Worm (Caenorhabditis elegans) whole organism, early embryonic: ENCODE measurements around the gene M02B7.2.

ENCODE experiments used
- B0310.2 ChIP-seq: sonication (generic microtip); optimal IDR thresholded peaks from 2 replicates; lab custom pipeline; 2016; ENCODE audit warnings: mild to moderate bottlenecking, missing genetic modification characterization, missing compliant biosample characterization
- F13C5.2 ChIP-seq: sonication (generic microtip); optimal IDR thresholded peaks from 2 replicates; lab custom pipeline; 2017; ENCODE audit warnings: mild to moderate bottlenecking, missing genetic modification characterization, inconsistent platforms, missing compliant biosample characterization
- aly-1 ChIP-seq: sonication (generic microtip); optimal IDR thresholded peaks from 2 replicates; lab custom pipeline; 2016; ENCODE audit warnings: missing genetic modification characterization, missing compliant biosample characterization
- ama-1 ChIP-seq: fragments of 150-350 bp; optimal IDR thresholded peaks from 2 replicates; lab custom pipeline; 2014
- ceh-13 ChIP-seq: fragments of 200-800 bp; sonication (Bioruptor generic); optimal IDR thresholded peaks from 2 replicates; lab custom pipeline; 2018; ENCODE audit warnings: mild to moderate bottlenecking, missing genetic modification characterization, missing compliant biosample characterization
- ceh-36 ChIP-seq: sonication (generic microtip); optimal IDR thresholded peaks from 2 replicates; lab custom pipeline; 2016; ENCODE audit warnings: missing genetic modification characterization, inconsistent platforms, missing compliant biosample characterization
- ets-7 ChIP-seq: sonication (generic microtip); optimal IDR thresholded peaks from 2 replicates; lab custom pipeline; 2016; ENCODE audit warnings: missing genotype, missing genetic modification characterization, missing compliant biosample characterization
- flt-1 ChIP-seq: fragments of 200-800 bp; sonication (Bioruptor generic); IDR thresholded peaks from 2 replicates; pipeline ENCODE4 v1.3.6; 2022; ENCODE audit warnings: missing genetic modification characterization, missing compliant biosample characterization
- hmbx-1 ChIP-seq: sonication (generic microtip); optimal IDR thresholded peaks from 2 replicates; lab custom pipeline; 2016; ENCODE audit warnings: mild to moderate bottlenecking, missing genetic modification characterization, missing compliant biosample characterization
- hmg-4 ChIP-seq: fragments of 200-800 bp; sonication (Bioruptor generic); optimal IDR thresholded peaks from 2 replicates; lab custom pipeline; 2018; ENCODE audit warnings: mild to moderate bottlenecking, missing genetic modification characterization, missing compliant biosample characterization
- hnd-1 ChIP-seq: sonication (generic microtip); optimal IDR thresholded peaks from 2 replicates; lab custom pipeline; 2016; ENCODE audit warnings: missing genetic modification characterization, missing compliant biosample characterization
- pes-1 ChIP-seq: fragments of 200-800 bp; sonication (Bioruptor generic); IDR thresholded peaks from 2 replicates; pipeline ENCODE4 v1.3.6; 2022; ENCODE audit warnings: missing genetic modification reagents, missing genetic modification characterization, missing compliant biosample characterization
- scrt-1 ChIP-seq: fragments of 200-800 bp; sonication (Bioruptor generic); IDR thresholded peaks from 2 replicates; pipeline ENCODE4 v1.3.6; 2022; ENCODE audit warnings: missing genetic modification characterization, missing compliant biosample characterization
- sea-1 ChIP-seq: fragments of 200-800 bp; sonication (Bioruptor generic); conservative IDR thresholded peaks from 2 replicates; pipeline ENCODE4 v1.3.6; 2022; ENCODE audit warnings: missing genetic modification characterization, missing compliant biosample characterization
- tbx-11 ChIP-seq: fragments of 200-800 bp; sonication (Bioruptor generic); IDR thresholded peaks from 2 replicates; pipeline ENCODE4 v1.3.6; 2022; ENCODE audit warnings: missing genetic modification characterization, missing compliant biosample characterization
- tbx-37 ChIP-seq: fragments of 200-800 bp; sonication (Bioruptor generic); conservative IDR thresholded peaks from 2 replicates; pipeline ENCODE4 v1.3.6; 2022; ENCODE audit warnings: missing genetic modification reagents, missing genetic modification characterization, missing compliant biosample characterization
- tra-4 ChIP-seq: sonication (generic microtip); optimal IDR thresholded peaks from 2 replicates; lab custom pipeline; 2017; ENCODE audit warnings: missing genetic modification characterization, missing compliant biosample characterization

Gene M02B7.2

DNA sequence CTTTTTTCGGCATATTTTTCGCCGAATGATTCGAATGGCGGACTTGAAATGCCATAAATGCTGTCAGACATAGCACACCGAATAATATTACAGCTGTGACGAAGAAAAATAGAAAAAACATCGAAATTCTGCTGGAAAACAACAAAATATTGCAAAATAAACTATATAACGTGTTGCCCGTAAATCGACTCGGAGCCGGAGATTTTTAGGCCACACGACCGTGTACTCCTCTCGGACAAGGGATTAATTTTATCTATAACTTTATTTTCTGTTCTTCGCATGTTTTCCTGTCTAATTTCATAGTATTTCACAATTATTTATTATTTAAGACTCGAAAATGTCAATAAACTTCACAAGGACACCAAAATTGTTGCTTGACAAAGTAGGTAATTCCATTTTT lies at the start of gene M02B7.2, which contains the start of gene algn-14:
M02B7.2 (plus strand) TSS at position 330 of the 400 bp plus-strand sequence.
algn-14 (minus strand) TSS at position 175 of the 400 bp plus-strand sequence.
- TF ChIP-seq pes-1 (GFP tag; lab: Robert Waterston, UW) (peak; percentile 50; the same call in 1 of the 2 replicates), tbx-37 (GFP tag; lab: Robert Waterston, UW) (peak; percentile 63; the same call in 1 of the 2 replicates), aly-1 (tag; lab: Kevin White, UChicago) (no peak)

DNA sequence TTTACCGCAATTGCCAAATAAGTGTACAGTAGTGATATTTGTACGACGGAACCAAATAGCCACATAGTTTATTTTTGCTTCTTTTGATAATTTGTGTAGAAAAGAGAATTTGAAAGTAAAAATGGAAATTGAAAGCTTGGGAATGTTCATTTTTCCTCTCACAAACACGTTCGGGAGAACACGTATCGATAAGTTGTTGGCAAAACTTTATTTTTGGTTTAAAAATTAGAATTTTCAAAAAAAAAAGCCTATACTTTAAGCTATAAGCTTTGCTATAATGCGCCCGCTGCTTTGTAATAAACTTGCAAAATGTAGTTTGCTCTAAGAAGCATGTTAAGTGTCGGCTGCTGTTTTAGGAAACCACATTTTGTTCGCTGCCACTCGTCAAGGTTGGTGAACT lies 48.0 kb upstream of the M02B7.2 start, which contains the start of gene Y37E11AR.7:
Y37E11AR.7 (minus strand) TSS at position 101 of the 400 bp plus-strand sequence.
- no peak for TF ChIP-seq hmg-4
- no peak for TF ChIP-seq ceh-13
- TF ChIP-seq aly-1 (tag; lab: Kevin White, UChicago): no peak
- TF ChIP-seq ceh-36: no peak
- no peak for TF ChIP-seq tbx-11 (GFP tag; lab: Robert Waterston, UW)
- TF ChIP-seq ets-7 (tag; lab: Kevin White, UChicago): no peak
- TF ChIP-seq hmbx-1 (tag; lab: Kevin White, UChicago): no peak
- TF ChIP-seq tra-4: no peak
- TF ChIP-seq B0310.2 (tag; lab: Kevin White, UChicago): no peak
- TF ChIP-seq tbx-37 (GFP tag; lab: Robert Waterston, UW): no peak

DNA sequence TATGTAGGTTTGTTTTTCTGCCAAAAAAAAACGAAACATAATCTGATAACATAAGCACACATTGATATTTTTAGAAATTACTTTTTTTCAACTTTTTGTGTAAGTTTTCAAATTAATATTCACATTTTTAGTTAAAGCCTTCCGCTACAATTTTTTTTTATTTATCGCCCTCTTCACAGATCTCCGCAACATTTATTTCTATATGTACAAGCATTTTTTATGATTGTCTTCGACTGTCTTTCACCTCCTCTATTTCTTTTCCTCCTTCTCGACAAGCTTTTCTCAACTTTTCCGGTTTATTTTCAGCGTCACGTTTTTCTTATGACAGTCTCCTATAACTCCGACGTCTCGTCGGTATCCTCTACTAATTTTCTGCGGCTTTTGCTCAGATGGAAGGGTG lies 47.5 kb upstream of the M02B7.2 start, which contains the start of gene best-20:
best-20 (plus strand) TSS at position 301 of the 400 bp plus-strand sequence.
- no peak for TF ChIP-seq hmbx-1 (tag; lab: Kevin White, UChicago)
- TF ChIP-seq hnd-1 (tag; lab: Kevin White, UChicago): no peak
- TF ChIP-seq ceh-36: no peak
- TF ChIP-seq tbx-37 (GFP tag; lab: Robert Waterston, UW): no peak
- no peak for TF ChIP-seq ceh-13
- TF ChIP-seq tra-4: no peak
- no peak for TF ChIP-seq pes-1 (GFP tag; lab: Robert Waterston, UW)
- TF ChIP-seq ets-7 (tag; lab: Kevin White, UChicago): no peak
- no peak for TF ChIP-seq tbx-11 (GFP tag; lab: Robert Waterston, UW)
- TF ChIP-seq sea-1: no peak
- TF ChIP-seq F13C5.2 (tag; lab: Kevin White, UChicago): no peak
- no peak for TF ChIP-seq ama-1 (lab: Kevin White, UChicago)
- no peak for TF ChIP-seq hmg-4

DNA sequence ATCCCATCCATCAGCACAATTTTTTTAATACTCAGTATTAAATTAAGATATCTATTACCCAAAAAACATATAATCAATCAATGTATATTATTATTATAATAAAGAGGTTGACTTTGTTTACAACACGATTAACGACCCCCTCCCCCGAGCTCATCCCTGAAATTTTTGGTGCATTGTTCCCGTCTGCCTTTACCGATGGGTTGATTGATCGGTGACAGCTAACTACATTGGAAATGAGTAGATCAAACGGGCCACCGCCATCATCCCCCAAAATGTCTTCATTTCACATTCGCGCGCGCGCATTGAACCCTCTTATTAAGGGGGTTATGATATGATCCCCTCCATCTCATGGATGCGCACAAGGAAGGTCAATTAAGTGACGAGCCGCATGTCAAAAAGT lies 43.6 kb upstream of the M02B7.2 start:
- no peak for TF ChIP-seq flt-1 (GFP tag; lab: Robert Waterston, UW)
- TF ChIP-seq ama-1 (lab: Kevin White, UChicago): no peak
- TF ChIP-seq aly-1 (tag; lab: Kevin White, UChicago): no peak
- TF ChIP-seq ceh-36: no peak
- no peak for TF ChIP-seq B0310.2 (tag; lab: Kevin White, UChicago)
- no peak for TF ChIP-seq ets-7 (tag; lab: Kevin White, UChicago)
- TF ChIP-seq ceh-13: no peak
- TF ChIP-seq tra-4: no peak
- TF ChIP-seq hmg-4: no peak
- no peak for TF ChIP-seq hnd-1 (tag; lab: Kevin White, UChicago)
- TF ChIP-seq tbx-37 (GFP tag; lab: Robert Waterston, UW): no peak

DNA sequence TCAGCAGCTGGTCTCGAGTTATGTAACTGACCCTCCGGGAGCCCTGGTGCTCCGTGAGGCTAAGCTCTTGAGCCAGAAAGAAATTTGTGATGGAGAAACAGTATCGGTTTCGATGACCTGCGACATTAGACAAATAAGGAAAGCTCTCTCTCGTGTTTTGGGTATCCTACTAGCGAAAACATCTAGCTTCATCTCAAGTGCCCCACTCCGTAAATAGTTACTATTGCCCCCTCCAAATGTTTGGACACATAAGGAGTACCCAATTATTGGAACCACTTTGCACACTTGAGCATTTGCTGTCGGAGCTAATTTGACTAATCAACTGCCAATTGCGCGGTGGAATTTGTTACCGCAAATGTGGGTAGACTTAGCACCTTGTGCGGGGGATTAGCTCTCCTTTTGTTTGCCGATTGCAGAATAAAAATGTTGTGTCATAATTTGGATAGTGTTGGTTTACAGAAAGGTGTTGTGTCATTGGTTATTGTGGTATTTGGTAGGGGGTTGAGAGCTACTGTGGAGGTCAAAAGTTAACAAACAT lies 39.3 kb upstream of the M02B7.2 start:
- TF ChIP-seq tbx-37 (GFP tag; lab: Robert Waterston, UW): no peak
- peak; percentile 22 for TF ChIP-seq ceh-36
- no peak for TF ChIP-seq F13C5.2 (tag; lab: Kevin White, UChicago)
- TF ChIP-seq hmg-4: no peak

DNA sequence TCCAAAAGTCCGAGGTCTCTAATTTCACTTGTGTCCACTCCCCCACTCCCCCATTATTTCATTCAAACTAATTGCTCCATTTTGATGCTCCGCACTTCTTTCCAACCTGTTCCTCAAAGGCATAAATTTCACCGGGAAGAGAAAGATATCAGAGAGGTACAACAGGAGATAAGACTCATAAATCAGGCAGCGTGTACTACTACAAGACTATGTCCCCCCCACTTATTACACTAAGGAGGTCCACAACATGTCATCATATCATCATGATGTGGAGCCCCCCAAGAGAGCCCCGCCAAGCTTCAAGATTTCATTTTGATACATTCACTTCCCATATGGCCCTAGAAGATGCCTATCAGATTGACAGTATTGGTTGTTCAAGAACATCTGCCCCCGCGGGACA lies 37.9 kb upstream of the M02B7.2 start:
- TF ChIP-seq hnd-1 (tag; lab: Kevin White, UChicago) (no peak), hmg-4 (peak; percentile 17), ets-7 (tag; lab: Kevin White, UChicago) (no peak), tra-4 (no peak)

DNA sequence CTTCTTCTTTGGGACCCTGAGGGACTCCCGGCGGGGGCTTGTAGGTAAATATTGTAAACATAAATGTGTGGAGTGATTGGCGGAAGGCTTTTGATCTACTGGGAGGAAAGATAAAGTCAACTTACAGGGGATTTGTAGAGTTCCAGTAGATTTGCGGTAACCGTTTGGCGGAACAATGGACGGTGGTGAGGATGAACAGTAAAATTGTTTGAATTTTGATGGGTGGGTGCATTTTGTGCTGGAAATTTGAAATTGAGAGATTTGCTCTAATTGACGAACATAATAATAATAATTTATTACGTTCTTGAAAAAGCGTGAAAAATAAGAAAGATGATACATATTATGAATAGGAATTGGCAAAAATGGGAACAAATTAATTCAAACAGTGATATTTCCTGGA lies 36.8 kb upstream of the M02B7.2 start, which contains the start of gene vab-2:
vab-2 (minus strand) TSS at position 238 of the 400 bp plus-strand sequence.
- TF ChIP-seq ceh-36 (no peak), B0310.2 (tag; lab: Kevin White, UChicago) (no peak), sea-1 (no peak), hmg-4 (no peak), scrt-1 (no peak), ama-1 (lab: Kevin White, UChicago) (no peak), tbx-37 (GFP tag; lab: Robert Waterston, UW) (no peak), pes-1 (GFP tag; lab: Robert Waterston, UW) (no peak), ets-7 (tag; lab: Kevin White, UChicago) (no peak), tbx-11 (GFP tag; lab: Robert Waterston, UW) (no peak), aly-1 (tag; lab: Kevin White, UChicago) (no peak)

DNA sequence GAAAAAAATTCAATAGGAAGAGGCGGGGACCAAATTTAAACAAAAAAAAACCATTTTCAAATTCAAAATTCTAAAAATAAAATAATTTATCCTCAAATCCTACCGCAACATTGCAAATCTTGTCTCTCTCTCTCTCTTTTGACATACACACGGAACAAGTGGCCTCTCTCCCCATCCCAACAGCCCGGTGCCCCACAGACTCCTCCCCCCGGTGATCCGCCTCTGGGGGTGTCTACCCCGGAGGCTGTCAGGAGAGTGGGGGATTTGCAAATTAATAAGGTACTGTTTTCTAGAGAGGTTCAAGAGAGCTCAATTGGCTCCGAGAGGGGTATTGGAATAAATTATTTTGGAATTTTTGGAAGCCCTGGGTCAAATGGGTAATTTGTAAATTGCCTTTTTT lies 35.6 kb upstream of the M02B7.2 start:
- no peak for TF ChIP-seq aly-1 (tag; lab: Kevin White, UChicago)
- TF ChIP-seq tbx-11 (GFP tag; lab: Robert Waterston, UW): no peak
- TF ChIP-seq pes-1 (GFP tag; lab: Robert Waterston, UW): no peak
- TF ChIP-seq tra-4: no peak
- TF ChIP-seq hmg-4: peak; percentile 61

DNA sequence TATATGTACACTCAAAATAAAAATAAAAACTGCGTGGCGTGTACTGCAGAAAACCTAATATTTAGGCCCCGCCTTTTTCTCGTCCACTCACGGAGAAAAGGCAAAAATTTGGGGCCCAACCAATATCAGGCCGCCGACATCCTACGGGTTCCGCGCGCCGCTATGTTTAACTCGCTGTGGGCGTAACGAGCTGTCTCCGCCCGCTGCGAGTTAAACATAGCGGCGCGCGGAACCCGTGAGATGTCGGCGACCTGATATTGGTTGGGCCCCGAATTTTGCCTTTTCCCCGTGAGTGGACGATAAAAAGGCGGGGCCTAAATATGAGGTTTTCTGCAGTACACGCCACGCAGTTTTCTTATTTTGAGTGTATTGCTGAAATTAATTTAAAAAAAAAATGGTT lies 32.2 kb upstream of the M02B7.2 start:
- TF ChIP-seq pes-1 (GFP tag; lab: Robert Waterston, UW): peak; percentile 46; the same call in 1 of the 2 replicates
